Worm (Caenorhabditis elegans) whole organism, L3 larva: ENCODE measurements around the gene chil-23.

Source experiments
- aly-2 ChIP-seq: fragments of 150-350 bp; optimal IDR thresholded peaks from 2 replicates; lab custom pipeline; 2014; ENCODE audit warnings: missing biosample characterization, missing genetic modification characterization
- ama-1 ChIP-seq: fragments of 150-350 bp; optimal IDR thresholded peaks from 2 replicates; lab custom pipeline; 2018
- ceh-16 ChIP-seq: sonication (generic microtip); optimal IDR thresholded peaks from 2 replicates; lab custom pipeline; 2017; ENCODE audit warnings: missing biosample characterization, missing genetic modification characterization
- ceh-82 ChIP-seq: fragments of 150-350 bp; optimal IDR thresholded peaks from 2 replicates; lab custom pipeline; 2014; ENCODE audit warnings: missing biosample characterization, missing genetic modification characterization
- egl-27 ChIP-seq: sonication (generic microtip); optimal IDR thresholded peaks from 4 replicates; lab custom pipeline; 2017; ENCODE audit warnings: missing biosample characterization, missing genetic modification reagents, missing genetic modification characterization
- jun-1 ChIP-seq: fragments of 150-350 bp; optimal IDR thresholded peaks from 2 replicates; lab custom pipeline; 2014; ENCODE audit warnings: missing biosample characterization, missing genetic modification reagents, missing genetic modification characterization
- mdl-1 ChIP-seq: fragments of 150-350 bp; optimal IDR thresholded peaks from 2 replicates; lab custom pipeline; 2014; ENCODE audit warnings: missing biosample characterization, missing genetic modification characterization
- mml-1 ChIP-seq: fragments of 150-350 bp; sonication (generic microtip); optimal IDR thresholded peaks from 3 replicates; lab custom pipeline; 2014; ENCODE audit warnings: missing biosample characterization, missing genetic modification characterization
- nhr-237 ChIP-seq: fragments of 150-350 bp; optimal IDR thresholded peaks from 2 replicates; lab custom pipeline; 2014; ENCODE audit warnings: missing biosample characterization, missing genetic modification characterization
- nhr-28 ChIP-seq: fragments of 150-350 bp; optimal IDR thresholded peaks from 2 replicates; lab custom pipeline; 2014; ENCODE audit warnings: missing biosample characterization, missing genetic modification characterization
- nhr-76 ChIP-seq: fragments of 150-350 bp; sonication (generic microtip); optimal IDR thresholded peaks from 5 replicates; lab custom pipeline; 2014; ENCODE audit warnings: missing biosample characterization, missing genetic modification characterization
- snpc-4 ChIP-seq: fragments of 150-350 bp; optimal IDR thresholded peaks from 2 replicates; lab custom pipeline; 2014; ENCODE audit warnings: missing biosample characterization, missing genetic modification characterization
- ztf-4 ChIP-seq: fragments of 150-350 bp; optimal IDR thresholded peaks from 2 replicates; lab custom pipeline; 2014; ENCODE audit warnings: missing biosample characterization, missing genetic modification characterization

DNA sequence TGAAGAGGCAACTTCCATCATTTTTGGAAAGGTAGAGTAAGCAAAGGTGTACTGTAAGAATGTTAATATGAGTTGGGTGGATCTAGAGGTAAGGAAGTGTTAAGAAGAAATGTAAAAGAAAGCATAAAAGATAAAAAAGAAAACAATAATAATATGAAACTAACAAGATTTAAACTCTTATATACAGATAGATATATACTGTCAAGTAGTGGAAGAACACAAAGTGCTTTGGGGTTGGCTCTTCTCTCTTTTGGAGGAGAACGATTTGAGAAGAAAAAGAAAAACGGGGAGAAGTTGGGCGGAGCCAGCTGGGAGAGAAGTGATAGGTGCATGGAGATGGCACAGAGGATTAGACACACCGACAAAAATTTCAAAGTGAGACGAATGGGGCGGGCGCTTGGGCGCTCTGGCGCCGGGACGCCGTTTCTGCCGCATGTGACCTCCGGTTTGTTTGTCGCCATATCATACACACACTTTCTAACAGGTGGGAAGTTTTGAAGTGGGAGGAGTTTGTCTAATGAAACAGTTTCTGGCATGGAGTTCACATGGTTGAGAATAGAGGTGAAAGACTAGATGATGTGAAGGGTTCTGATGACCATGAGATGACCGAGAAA is 19.0 kb upstream of the chil-23 start, which contains the start of gene T19H5.4:
- peak; percentile 31 for TF ChIP-seq jun-1 (tag; lab: Kevin White, UChicago)
- TF ChIP-seq mdl-1 = no peak
- TF ChIP-seq nhr-237 (tag; lab: Kevin White, UChicago) = no peak
- TF ChIP-seq ama-1 = peak; percentile 16
- TF ChIP-seq aly-2 (tag; lab: Kevin White, UChicago) = no peak
- no peak for TF ChIP-seq nhr-28 (tag; lab: Kevin White, UChicago)
- TF ChIP-seq egl-27 (tag; lab: Kevin White, UChicago) = no peak
- no peak for TF ChIP-seq snpc-4 (tag; lab: Kevin White, UChicago)
- TF ChIP-seq ceh-82 (tag; lab: Kevin White, UChicago) = no peak
- no peak for TF ChIP-seq ceh-16
- TF ChIP-seq ztf-4 (tag; lab: Kevin White, UChicago) = no peak
- TF ChIP-seq mml-1 (tag; lab: Kevin White, UChicago) = no peak
- no peak for TF ChIP-seq nhr-76 (tag; lab: Kevin White, UChicago)
